Fruit fly (Drosophila melanogaster) whole organism, prepupa: ENCODE measurements around the gene Jon66Ci.

ENCODE experiments used
- Blimp-1 ChIP-seq: fragments of 200-800 bp; sonication (Bioruptor generic); optimal IDR thresholded peaks from 3 replicates; lab custom pipeline; 2017; ENCODE audit warnings: missing biosample characterization, missing genetic modification characterization, mild to moderate bottlenecking, moderate library complexity, missing genetic modification reagents
- CG10669 ChIP-seq: fragments of 200-800 bp; sonication (Bioruptor generic); optimal IDR thresholded peaks from 3 replicates; lab custom pipeline; 2018; ENCODE audit warnings: missing biosample characterization, mild to moderate bottlenecking, missing genetic modification characterization, moderate library complexity
- CG11294 ChIP-seq: fragments of 200-800 bp; sonication (Bioruptor generic); IDR thresholded peaks from 2 replicates; pipeline ENCODE4 v1.3.6; 2022; ENCODE audit warnings: missing biosample characterization, missing genetic modification characterization
- CG11762 ChIP-seq: fragments of 200-800 bp; sonication (Bioruptor generic); optimal IDR thresholded peaks from 3 replicates; lab custom pipeline; 2016; ENCODE audit warnings: missing biosample characterization, missing genetic modification characterization; ENCODE audit not compliant: insufficient read depth
- CG15336 ChIP-seq: fragments of 200-800 bp; sonication (Bioruptor generic); IDR thresholded peaks from 2 replicates; pipeline ENCODE4 v1.3.6; 2022; ENCODE audit warnings: missing biosample characterization, missing genetic modification characterization
- CG1621 ChIP-seq: fragments of 200-800 bp; sonication (Bioruptor generic); optimal IDR thresholded peaks from 3 replicates; lab custom pipeline; 2018; ENCODE audit warnings: missing biosample characterization, mild to moderate bottlenecking, missing genetic modification characterization
- CG16779 ChIP-seq: fragments of 200-800 bp; sonication (Bioruptor generic); optimal IDR thresholded peaks from 3 replicates; lab custom pipeline; 2017; ENCODE audit warnings: missing biosample characterization, mild to moderate bottlenecking, missing genetic modification characterization
- CG31627 ChIP-seq: fragments of 200-800 bp; sonication (Bioruptor generic); optimal IDR thresholded peaks from 3 replicates; lab custom pipeline; 2016; ENCODE audit warnings: missing biosample characterization, missing genetic modification characterization
- CG3919 ChIP-seq: fragments of 200-800 bp; sonication (Bioruptor generic); optimal IDR thresholded peaks from 3 replicates; lab custom pipeline; 2016; ENCODE audit warnings: missing biosample characterization, missing genetic modification characterization
- CG4318 ChIP-seq: fragments of 200-800 bp; sonication (Bioruptor generic); optimal IDR thresholded peaks from 3 replicates; lab custom pipeline; 2017; ENCODE audit warnings: missing biosample characterization, mild to moderate bottlenecking, missing genetic modification characterization
- CG6163 ChIP-seq: fragments of 200-800 bp; sonication (Bioruptor generic); IDR thresholded peaks from 3 replicates; pipeline ENCODE4 v1.3.6; 2022; ENCODE audit warnings: missing biosample characterization, missing genetic modification characterization
- CG6792 ChIP-seq: fragments of 200-800 bp; sonication (Bioruptor generic); optimal IDR thresholded peaks from 3 replicates; lab custom pipeline; 2016; ENCODE audit warnings: missing biosample characterization, missing genetic modification characterization
- CG6808 ChIP-seq: fragments of 200-800 bp; sonication (Bioruptor generic); optimal IDR thresholded peaks from 3 replicates; lab custom pipeline; 2017; ENCODE audit warnings: missing biosample characterization, missing genetic modification characterization, mild to moderate bottlenecking, moderate library complexity, missing genetic modification reagents
- CG6854 ChIP-seq: fragments of 200-800 bp; sonication (Bioruptor generic); optimal IDR thresholded peaks from 2 replicates; lab custom pipeline; 2017; ENCODE audit warnings: missing biosample characterization, mild to moderate bottlenecking, missing genetic modification characterization
- CG7368 ChIP-seq: fragments of 200-800 bp; sonication (Bioruptor generic); optimal IDR thresholded peaks from 3 replicates; lab custom pipeline; 2016; ENCODE audit warnings: missing biosample characterization, missing genetic modification characterization
- CG8319 ChIP-seq: fragments of 200-800 bp; sonication (Bioruptor generic); optimal IDR thresholded peaks from 3 replicates; lab custom pipeline; 2016; ENCODE audit warnings: missing biosample characterization, missing genetic modification characterization
- CG8632 ChIP-seq: fragments of 200-800 bp; sonication (Bioruptor generic); optimal IDR thresholded peaks from 3 replicates; lab custom pipeline; 2016; ENCODE audit warnings: missing biosample characterization, missing genetic modification characterization
- CG9139 ChIP-seq: fragments of 200-800 bp; sonication (Bioruptor generic); optimal IDR thresholded peaks from 3 replicates; lab custom pipeline; 2017; ENCODE audit warnings: missing biosample characterization, mild to moderate bottlenecking, missing genetic modification characterization
- Eip78C ChIP-seq: fragments of 200-800 bp; sonication (Bioruptor generic); peaks from one replicate; lab custom pipeline; 2016; ENCODE audit warnings: missing biosample characterization, missing genetic modification characterization
- Eip93F ChIP-seq: fragments of 200-800 bp; sonication (Bioruptor generic); optimal IDR thresholded peaks from 2 replicates; lab custom pipeline; 2016; ENCODE audit warnings: missing biosample characterization, mild to moderate bottlenecking, missing genetic modification characterization
- Ets21C ChIP-seq: fragments of 200-800 bp; sonication (Bioruptor generic); optimal IDR thresholded peaks from 3 replicates; lab custom pipeline; 2016; ENCODE audit warnings: missing biosample characterization, missing genetic modification characterization
- Ets96B ChIP-seq: fragments of 200-800 bp; optimal IDR thresholded peaks from 2 replicates; lab custom pipeline; 2019; ENCODE audit warnings: missing biosample characterization, mild to moderate bottlenecking, missing genetic modification characterization, moderate library complexity
- Gug ChIP-seq: fragments of 200-800 bp; sonication (Bioruptor generic); IDR thresholded peaks from 2 replicates; pipeline ENCODE4 v1.3.6; 2022; ENCODE audit warnings: missing biosample characterization, missing genetic modification characterization
- OdsH ChIP-seq: fragments of 200-800 bp; sonication (Bioruptor generic); optimal IDR thresholded peaks from 3 replicates; lab custom pipeline; 2016; ENCODE audit warnings: missing biosample characterization, missing genetic modification characterization
- Smox ChIP-seq: fragments of 200-800 bp; sonication (Bioruptor generic); optimal IDR thresholded peaks from 3 replicates; lab custom pipeline; 2016; ENCODE audit warnings: missing biosample characterization, missing genetic modification characterization
- Sox102F ChIP-seq: fragments of 200-800 bp; sonication (Bioruptor generic); optimal IDR thresholded peaks from 2 replicates; lab custom pipeline; 2016; ENCODE audit warnings: missing biosample characterization, mild to moderate bottlenecking, missing genetic modification characterization
- Sox15 ChIP-seq: fragments of 200-800 bp; sonication (Bioruptor generic); optimal IDR thresholded peaks from 3 replicates; lab custom pipeline; 2016; ENCODE audit warnings: missing biosample characterization, missing genetic modification characterization
- achi ChIP-seq: fragments of 200-800 bp; sonication (Bioruptor generic); optimal IDR thresholded peaks from 3 replicates; lab custom pipeline; 2016; ENCODE audit warnings: missing biosample characterization, missing genetic modification characterization
- dac ChIP-seq: fragments of 200-800 bp; sonication (Bioruptor generic); optimal IDR thresholded peaks from 2 replicates; lab custom pipeline; 2017; ENCODE audit warnings: missing biosample characterization, mild to moderate bottlenecking, missing genetic modification characterization
- eg ChIP-seq: fragments of 200-800 bp; sonication (Bioruptor generic); IDR thresholded peaks from 3 replicates; pipeline ENCODE4 v1.3.6; 2022; ENCODE audit warnings: missing biosample characterization, missing genetic modification characterization
- fd59A ChIP-seq: fragments of 200-800 bp; sonication (Bioruptor generic); optimal IDR thresholded peaks from 2 replicates; lab custom pipeline; 2017; ENCODE audit warnings: missing biosample characterization, mild to moderate bottlenecking, missing genetic modification characterization, missing genetic modification reagents
- fd85E ChIP-seq: fragments of 200-800 bp; sonication (Bioruptor generic); optimal IDR thresholded peaks from 3 replicates; lab custom pipeline; 2016; ENCODE audit warnings: missing biosample characterization, missing genetic modification characterization
- lz ChIP-seq: fragments of 200-800 bp; sonication (Bioruptor generic); optimal IDR thresholded peaks from 3 replicates; lab custom pipeline; 2016; ENCODE audit warnings: missing biosample characterization, missing genetic modification characterization
- salr ChIP-seq, 2 experiments: fragments of 200-800 bp; sonication (Bioruptor generic); optimal IDR thresholded peaks; 3 replicates each; lab custom pipeline; 2016 to 2018; ENCODE audit warnings: missing biosample characterization in 2 of 2, missing genetic modification characterization in 2 of 2, mild to moderate bottlenecking in 1 of 2
- svp ChIP-seq: fragments of 200-800 bp; sonication (Bioruptor generic); peaks from one replicate; lab custom pipeline; 2016; ENCODE audit warnings: missing biosample characterization, missing genetic modification characterization
- vri ChIP-seq: fragments of 200-800 bp; sonication (Bioruptor generic); optimal IDR thresholded peaks from 3 replicates; lab custom pipeline; 2016; ENCODE audit warnings: missing biosample characterization, mild to moderate bottlenecking, missing genetic modification characterization

The Jon66Ci gene

DNA sequence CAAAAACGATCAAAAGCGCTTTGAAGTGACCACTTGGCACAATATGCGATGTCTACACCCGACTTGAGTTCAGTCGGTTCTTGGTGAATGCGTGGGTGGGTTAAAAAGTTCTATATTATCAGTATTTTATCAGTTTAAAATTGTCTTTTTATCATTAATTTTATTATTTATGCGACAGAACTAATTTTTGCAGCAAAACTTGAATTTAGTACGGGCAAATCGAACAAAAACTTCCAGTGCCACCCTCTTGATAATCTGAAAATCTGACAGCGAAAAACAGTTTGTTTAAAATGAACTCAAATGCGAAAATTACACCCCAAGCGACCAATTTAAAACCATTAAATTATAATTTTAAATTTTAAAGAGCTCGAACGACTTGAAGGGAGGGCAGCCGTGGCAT, 20.4 kb upstream of the Jon66Ci start (continued):
- TF ChIP-seq fd85E (GFP tag; lab: Kevin White, UChicago) (no peak), eg (GFP tag; lab: Robert Waterston, UW) (no peak), Eip93F (GFP tag; lab: Kevin White, UChicago) (no peak), Sox15 (GFP tag; lab: Kevin White, UChicago) (no peak), CG4318 (GFP tag; lab: Kevin White, UChicago) (no peak), CG6808 (GFP tag; lab: Kevin White, UChicago) (no peak), CG9139 (GFP tag; lab: Kevin White, UChicago) (no peak), svp (GFP tag; lab: Kevin White, UChicago) (peak; percentile 86), CG16779 (tag; lab: Kevin White, UChicago) (no peak), CG6163 (GFP tag; lab: Robert Waterston, UW) (no peak), salr (GFP tag; optimal IDR thresholded peaks at IDR 0.05; lab: Kevin White, UChicago) (no peak), CG1621 (tag; lab: Kevin White, UChicago) (no peak), CG6792 (no peak), CG6854 (GFP tag; lab: Kevin White, UChicago) (no peak)

DNA sequence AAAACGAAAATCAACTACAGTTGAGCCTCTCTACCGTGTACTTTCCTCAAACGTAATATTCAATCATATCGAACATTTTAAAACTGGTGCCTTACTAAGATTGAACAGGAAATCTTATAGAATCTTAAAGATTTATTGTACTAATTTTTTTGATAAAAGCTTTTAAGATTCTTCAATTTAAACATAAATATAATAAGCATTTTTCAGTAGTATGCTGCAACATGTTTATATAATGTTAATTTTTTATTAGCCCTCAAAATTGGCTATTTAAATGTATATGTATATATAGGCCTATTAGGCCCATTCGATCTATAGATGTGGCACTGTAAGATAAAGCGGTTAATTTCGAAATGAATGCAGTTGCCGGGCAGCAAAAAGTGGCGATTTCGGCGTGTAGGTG, 19.8 kb upstream of the Jon66Ci start:
- peak; percentile 62 for TF ChIP-seq Eip78C
- no peak for TF ChIP-seq Blimp-1
- peak; percentile 56 for TF ChIP-seq svp (GFP tag; lab: Kevin White, UChicago)

DNA sequence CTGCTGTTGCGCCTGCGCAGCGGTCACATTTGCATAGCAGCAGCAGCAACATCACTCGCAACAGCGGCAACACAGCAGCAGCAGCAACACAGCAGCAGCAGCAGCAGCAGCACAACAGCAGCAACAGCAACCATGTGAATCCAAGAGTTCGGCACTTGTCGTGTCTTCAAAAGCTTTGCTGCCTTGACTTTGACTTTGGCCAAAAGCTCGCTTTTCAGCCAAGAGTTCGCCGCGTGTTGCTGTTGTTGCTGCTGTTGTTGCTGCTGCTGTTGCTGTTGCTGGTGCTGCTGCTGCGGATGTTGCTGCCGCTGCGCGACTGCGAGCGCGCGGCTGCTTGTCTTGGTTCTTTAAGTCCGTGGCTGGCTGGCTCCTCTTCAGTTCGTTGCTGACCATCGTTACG, 19.3 kb upstream of the Jon66Ci start, which contains the start of gene ImpE1:
TSS of gene ImpE1 (plus strand) at position 371 of the 400 bp plus-strand sequence.
- TF ChIP-seq fd59A (GFP tag; lab: Kevin White, UChicago) (no peak), Sox15 (GFP tag; lab: Kevin White, UChicago) (no peak), Eip93F (GFP tag; lab: Kevin White, UChicago) (no peak), CG6854 (GFP tag; lab: Kevin White, UChicago) (peak; percentile 49), CG8632 (no peak), CG6163 (GFP tag; lab: Robert Waterston, UW) (no peak), CG6792 (no peak), CG9139 (GFP tag; lab: Kevin White, UChicago) (no peak), Sox102F (GFP tag; lab: Kevin White, UChicago) (peak; percentile 35), Gug (GFP tag; lab: Robert Waterston, UW) (no peak), dac (no peak), Eip78C (peak; percentile 45), CG11294 (GFP tag; lab: Robert Waterston, UW) (no peak), CG8319 (GFP tag; lab: Kevin White, UChicago) (no peak), OdsH (GFP tag; lab: Kevin White, UChicago) (no peak), vri (GFP tag; lab: Kevin White, UChicago) (no peak), lz (no peak), Ets21C (GFP tag; lab: Kevin White, UChicago) (no peak), CG10669 (GFP tag; lab: Kevin White, UChicago) (no peak), CG3919 (peak; percentile 74), CG31627 (no peak), CG7368 (GFP tag; lab: Kevin White, UChicago) (no peak)
- TF ChIP-seq, all 60 proteins: peak for 4

DNA sequence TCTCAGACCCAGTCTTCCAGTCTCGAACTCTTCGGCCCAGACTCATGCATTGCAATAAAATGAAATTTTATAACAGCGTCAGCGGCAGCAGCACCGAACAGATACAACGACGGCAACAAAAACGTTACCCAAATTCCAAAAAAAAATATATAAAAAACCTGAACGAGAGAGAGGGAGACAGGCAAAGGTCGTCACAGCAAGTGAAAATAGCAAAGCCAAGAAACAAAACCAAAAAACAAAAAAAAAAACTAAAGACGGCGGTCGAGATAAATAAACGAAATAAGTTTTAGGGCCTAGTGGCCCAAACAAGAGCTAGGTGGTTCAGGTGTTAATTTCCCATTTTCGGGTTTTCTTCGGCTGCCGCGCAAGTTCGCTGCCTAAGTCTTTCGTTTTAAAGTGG, 17.2 kb upstream of the Jon66Ci start:
- TF ChIP-seq CG15336 (GFP tag; lab: Robert Waterston, UW) = no peak
- TF ChIP-seq achi (GFP tag; lab: Kevin White, UChicago) = no peak
- no peak for TF ChIP-seq CG11762
- TF ChIP-seq Ets96B (tag; lab: Kevin White, UChicago) = no peak
- TF ChIP-seq Smox (GFP tag; lab: Kevin White, UChicago) = no peak
